Worm (Caenorhabditis elegans) whole organism, L1 larva: ENCODE results near the gene fbxa-66.

ENCODE experiments used
- C04F5.9 ChIP-seq: sonication (generic microtip); optimal IDR thresholded peaks from 2 replicates; lab custom pipeline; 2016; ENCODE audit warnings: missing genetic modification characterization, missing compliant biosample characterization
- C16A3.4 ChIP-seq: fragments of 150-350 bp; optimal IDR thresholded peaks from 2 replicates; lab custom pipeline; 2014; ENCODE audit warnings: missing biosample characterization, missing genetic modification characterization
- F16B12.6 ChIP-seq: fragments of 150-350 bp; optimal IDR thresholded peaks from 2 replicates; lab custom pipeline; 2014; ENCODE audit warnings: missing biosample characterization, missing genetic modification characterization
- aly-2 ChIP-seq: fragments of 150-350 bp; optimal IDR thresholded peaks from 2 replicates; lab custom pipeline; 2014; ENCODE audit warnings: missing biosample characterization, missing genetic modification characterization
- blmp-1 ChIP-seq: fragments of 150-350 bp; optimal IDR thresholded peaks from 2 replicates; lab custom pipeline; 2014; ENCODE audit warnings: missing biosample characterization, missing genetic modification characterization
- ceh-63 ChIP-seq: fragments of 200-800 bp; sonication (Bioruptor generic); optimal IDR thresholded peaks from 2 replicates; lab custom pipeline; 2018; ENCODE audit warnings: mild to moderate bottlenecking, missing genetic modification characterization, missing compliant biosample characterization
- ceh-82 ChIP-seq, 3 experiments: fragments of 150-350 bp in 1 of 3; sonication (generic microtip) in 2 of 3; optimal IDR thresholded peaks; 2 replicates each; lab custom pipeline; 2014 to 2017; ENCODE audit warnings: missing biosample characterization in 3 of 3, missing genetic modification characterization in 3 of 3
- ceh-88 ChIP-seq: fragments of 200-800 bp; sonication (Bioruptor generic); IDR thresholded peaks from 2 replicates; pipeline ENCODE4 v1.3.6; 2022; ENCODE audit warnings: missing genetic modification characterization, missing compliant biosample characterization
- dpl-1 ChIP-seq, 3 experiments: fragments of 150-350 bp in 2 of 3; sonication (generic microtip) in 1 of 3; optimal IDR thresholded peaks; 2 replicates each; lab custom pipeline; 2014 to 2017; ENCODE audit warnings: missing biosample characterization in 3 of 3, missing genetic modification characterization in 3 of 3, missing genetic modification reagents in 3 of 3
- efl-1 ChIP-seq, 4 experiments: fragments of 150-350 bp; optimal IDR thresholded peaks in 3 of 4; peaks in 1 of 4; 1 replicate in 1 of 4; 2 replicates in 3 of 4; lab custom pipeline; 2014; ENCODE audit warnings: missing biosample characterization in 2 of 4, missing genetic modification characterization in 2 of 4, missing genetic modification reagents in 2 of 4
- egl-13 ChIP-seq: sonication (generic microtip); optimal IDR thresholded peaks from 2 replicates; lab custom pipeline; 2016; ENCODE audit warnings: missing genotype, missing genetic modification reagents, missing genetic modification characterization, missing compliant biosample characterization
- egl-27 ChIP-seq, 2 experiments: fragments of 150-350 bp in 1 of 2; sonication (generic microtip); optimal IDR thresholded peaks; 3 replicates each; lab custom pipeline; 2017 to 2018; ENCODE audit warnings: missing biosample characterization in 2 of 2, missing genetic modification characterization in 2 of 2, missing genetic modification reagents in 2 of 2
- ets-5 ChIP-seq: fragments of 200-800 bp; sonication (Bioruptor generic); IDR thresholded peaks from 2 replicates; pipeline ENCODE4 v1.3.6; 2022; ENCODE audit warnings: missing genetic modification characterization, missing compliant biosample characterization
- fkh-10 ChIP-seq: sonication (generic microtip); optimal IDR thresholded peaks from 2 replicates; lab custom pipeline; 2017; ENCODE audit warnings: missing biosample characterization, missing genetic modification reagents, missing genetic modification characterization
- hlh-17 ChIP-seq: fragments of 200-800 bp; sonication (Bioruptor generic); optimal IDR thresholded peaks from 2 replicates; lab custom pipeline; 2018; ENCODE audit warnings: missing genetic modification characterization, mild to moderate bottlenecking, missing compliant biosample characterization, moderate library complexity, borderline replicate concordance
- hlh-4 ChIP-seq: sonication (generic microtip); optimal IDR thresholded peaks from 2 replicates; lab custom pipeline; 2016; ENCODE audit warnings: mild to moderate bottlenecking, missing genetic modification characterization, missing compliant biosample characterization
- hpl-2 ChIP-seq: fragments of 150-350 bp; optimal IDR thresholded peaks from 2 replicates; lab custom pipeline; 2014; ENCODE audit warnings: missing biosample characterization, missing genetic modification reagents, missing genetic modification characterization
- irx-1 ChIP-seq: sonication (generic microtip); optimal IDR thresholded peaks from 2 replicates; lab custom pipeline; 2016; ENCODE audit warnings: missing genetic modification characterization, missing compliant biosample characterization
- isw-1 ChIP-seq: fragments of 200-800 bp; sonication (Bioruptor generic); IDR thresholded peaks from 2 replicates; pipeline ENCODE4 v1.3.6; 2022; ENCODE audit warnings: missing genetic modification characterization, missing compliant biosample characterization
- jun-1 ChIP-seq: fragments of 150-350 bp; optimal IDR thresholded peaks from 2 replicates; lab custom pipeline; 2014; ENCODE audit warnings: missing biosample characterization, missing genetic modification reagents, missing genetic modification characterization
- lin-14 ChIP-seq: fragments of 200-800 bp; sonication (Bioruptor generic); optimal IDR thresholded peaks from 2 replicates; lab custom pipeline; 2018; ENCODE audit warnings: mild to moderate bottlenecking, missing genetic modification characterization, moderate library complexity, missing compliant biosample characterization
- lir-3 ChIP-seq: sonication (generic microtip); optimal IDR thresholded peaks from 2 replicates; lab custom pipeline; 2016; ENCODE audit warnings: mild to moderate bottlenecking, missing genetic modification characterization, moderate library complexity, missing compliant biosample characterization; ENCODE audit not compliant: poor library complexity
- lsy-2 ChIP-seq, 2 experiments: fragments of 150-350 bp; optimal IDR thresholded peaks; 2 replicates each; lab custom pipeline; 2014; ENCODE audit warnings: missing biosample characterization in 2 of 2, missing genetic modification characterization in 2 of 2
- mep-1 ChIP-seq: fragments of 150-350 bp; optimal IDR thresholded peaks from 2 replicates; lab custom pipeline; 2014; ENCODE audit warnings: missing biosample characterization, missing genetic modification characterization
- nhr-19 ChIP-seq: fragments of 200-800 bp; sonication (Bioruptor generic); conservative IDR thresholded peaks from 2 replicates; pipeline ENCODE4 v1.3.6; 2022; ENCODE audit warnings: missing genetic modification characterization, missing compliant biosample characterization
- nhr-28 ChIP-seq: fragments of 150-350 bp; optimal IDR thresholded peaks from 2 replicates; lab custom pipeline; 2014; ENCODE audit warnings: missing biosample characterization, missing genetic modification characterization
- nhr-71 ChIP-seq: sonication (generic microtip); optimal IDR thresholded peaks from 2 replicates; lab custom pipeline; 2016; ENCODE audit warnings: mild to moderate bottlenecking, missing genetic modification characterization, moderate library complexity, missing compliant biosample characterization
- nhr-76 ChIP-seq: sonication (generic microtip); optimal IDR thresholded peaks from 2 replicates; lab custom pipeline; 2017; ENCODE audit warnings: missing biosample characterization, missing genetic modification characterization
- nhr-77 ChIP-seq: fragments of 150-350 bp; optimal IDR thresholded peaks from 2 replicates; lab custom pipeline; 2014; ENCODE audit warnings: missing biosample characterization, missing genetic modification characterization
- pag-3 ChIP-seq: sonication (generic microtip); optimal IDR thresholded peaks from 2 replicates; lab custom pipeline; 2017; ENCODE audit warnings: missing genetic modification characterization, mild to moderate bottlenecking, missing compliant biosample characterization, antibody characterized with exemption, borderline replicate concordance; ENCODE audit not compliant: insufficient read depth
- sox-4 ChIP-seq: sonication (generic microtip); optimal IDR thresholded peaks from 2 replicates; lab custom pipeline; 2016; ENCODE audit warnings: missing genetic modification characterization, missing compliant biosample characterization
- sptf-1 ChIP-seq: fragments of 150-350 bp; optimal IDR thresholded peaks from 2 replicates; lab custom pipeline; 2014; ENCODE audit warnings: missing biosample characterization, missing genetic modification characterization
- sup-37 ChIP-seq: fragments of 200-800 bp; sonication (Bioruptor generic); optimal IDR thresholded peaks from 2 replicates; lab custom pipeline; 2018; ENCODE audit warnings: mild to moderate bottlenecking, missing genetic modification characterization, missing compliant biosample characterization
- swsn-7 ChIP-seq: sonication (generic microtip); optimal IDR thresholded peaks from 2 replicates; lab custom pipeline; 2016; ENCODE audit warnings: missing genetic modification characterization, missing compliant biosample characterization
- unc-130 ChIP-seq: fragments of 150-350 bp; optimal IDR thresholded peaks from 2 replicates; lab custom pipeline; 2017; ENCODE audit warnings: missing biosample characterization, missing genetic modification characterization, inconsistent platforms
- unc-30 ChIP-seq: sonication (generic microtip); optimal IDR thresholded peaks from 2 replicates; lab custom pipeline; 2017; ENCODE audit warnings: missing biosample characterization, missing genetic modification characterization
- xbp-1 ChIP-seq: sonication (generic microtip); optimal IDR thresholded peaks from 2 replicates; lab custom pipeline; 2016; ENCODE audit warnings: missing genetic modification characterization, missing compliant biosample characterization
- zip-4 ChIP-seq: fragments of 200-800 bp; sonication (Bioruptor generic); optimal IDR thresholded peaks from 2 replicates; lab custom pipeline; 2018; ENCODE audit warnings: mild to moderate bottlenecking, missing genetic modification characterization, moderate library complexity, missing compliant biosample characterization

The fbxa-66 gene

ce11 chrIII:2331033-2331625 is 17.3 kb upstream of the fbxa-66 start, which contains the start of the genes Y54F10BM.13 and ppm-1.D (continued):
- no peak for TF ChIP-seq jun-1 (tag; lab: Kevin White, UChicago)
- TF ChIP-seq F16B12.6 (tag; lab: Kevin White, UChicago), result peak; percentile 52

- no peak for TF ChIP-seq nhr-19 (GFP tag; lab: Robert Waterston, UW)
- no peak for TF ChIP-seq nhr-28 (tag; lab: Kevin White, UChicago)
- no peak for TF ChIP-seq ceh-88 (GFP tag; lab: Robert Waterston, UW)
- no peak for TF ChIP-seq sox-4 (tag; lab: Kevin White, UChicago)
- no peak for TF ChIP-seq lir-3 (tag; lab: Kevin White, UChicago)
- no peak for TF ChIP-seq hlh-17 (GFP tag; lab: Kevin White, UChicago)
- TF ChIP-seq efl-1 (optimal IDR thresholded peaks at IDR 0.05; lab: Kevin White, UChicago), result no peak
- TF ChIP-seq efl-1 (GFP tag; optimal IDR thresholded peaks at IDR 0.05 in 1 of 2; lab: Kevin White, UChicago), result peak in 1 of 2 experiments; percentile 72
- TF ChIP-seq sptf-1, result no peak
- TF ChIP-seq, all 84 proteins: peak for 1
These were observed 16.6 kb upstream of the fbxa-66 start for ce11 chrIII:2330389-2330788.

DNA sequence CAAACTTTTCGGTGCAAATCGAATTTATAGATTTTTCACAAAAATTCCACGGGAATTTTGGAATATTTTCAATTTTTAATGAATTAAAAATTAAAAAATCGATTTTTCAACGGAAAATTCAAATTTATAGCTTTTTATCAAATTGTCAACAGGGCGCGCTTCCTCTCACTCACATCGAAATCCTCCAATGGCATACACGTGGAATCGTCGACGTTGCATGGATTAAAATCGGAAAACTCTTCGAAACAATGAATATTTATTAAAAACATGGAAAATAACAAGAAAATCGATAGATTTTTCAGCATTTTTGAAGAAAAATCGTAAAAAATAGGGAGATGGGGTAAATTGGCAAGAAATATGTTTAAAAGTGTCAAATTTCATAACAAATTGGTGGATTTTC is 15.5 kb upstream of the fbxa-66 start, which contains the start of gene Y54F10BM.12:
Gene Y54F10BM.12, minus strand, starts transcription at position 344 of the 400 bp plus-strand sequence.
- no peak for TF ChIP-seq dpl-1 (GFP tag; optimal IDR thresholded peaks at IDR 0.05; lab: Kevin White, UChicago)
- TF ChIP-seq hlh-4 (tag; lab: Kevin White, UChicago), result no peak
- TF ChIP-seq nhr-71 (tag; lab: Kevin White, UChicago), result no peak
- TF ChIP-seq fkh-10 (GFP tag; lab: Kevin White, UChicago), result no peak
- no peak for TF ChIP-seq xbp-1 (tag; lab: Kevin White, UChicago)
- no peak for TF ChIP-seq isw-1 (GFP tag; lab: Robert Waterston, UW)
- TF ChIP-seq hpl-2, result no peak
- no peak for TF ChIP-seq lin-14
- TF ChIP-seq egl-13, result no peak
- TF ChIP-seq sox-4 (tag; lab: Kevin White, UChicago), result no peak
- TF ChIP-seq swsn-7 (tag; lab: Kevin White, UChicago), result no peak

DNA sequence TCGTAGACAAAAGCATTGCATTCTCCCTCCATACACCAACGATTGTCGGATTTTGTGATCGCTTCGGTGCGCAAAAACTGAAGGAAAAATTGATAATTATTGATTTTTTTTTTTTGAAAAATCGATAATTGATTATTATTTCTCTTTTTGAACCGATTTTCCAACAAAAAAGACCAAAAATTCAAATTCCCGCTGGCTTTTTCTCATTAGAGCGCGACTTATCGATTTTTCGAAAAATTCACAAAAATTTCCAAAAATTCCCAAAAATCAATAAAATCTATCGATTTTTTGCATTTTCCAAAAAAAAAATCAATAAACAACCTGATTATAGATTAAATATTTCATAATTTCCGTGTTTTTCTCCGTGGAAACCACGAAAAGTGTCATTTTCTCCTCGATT is 14.8 kb upstream of the fbxa-66 start:
- no peak for TF ChIP-seq ets-5
- no peak for TF ChIP-seq irx-1 (tag; lab: Kevin White, UChicago)
- TF ChIP-seq nhr-76 (tag; lab: Kevin White, UChicago), result no peak
- no peak for TF ChIP-seq unc-130
- TF ChIP-seq swsn-7 (tag; lab: Kevin White, UChicago), result no peak

DNA sequence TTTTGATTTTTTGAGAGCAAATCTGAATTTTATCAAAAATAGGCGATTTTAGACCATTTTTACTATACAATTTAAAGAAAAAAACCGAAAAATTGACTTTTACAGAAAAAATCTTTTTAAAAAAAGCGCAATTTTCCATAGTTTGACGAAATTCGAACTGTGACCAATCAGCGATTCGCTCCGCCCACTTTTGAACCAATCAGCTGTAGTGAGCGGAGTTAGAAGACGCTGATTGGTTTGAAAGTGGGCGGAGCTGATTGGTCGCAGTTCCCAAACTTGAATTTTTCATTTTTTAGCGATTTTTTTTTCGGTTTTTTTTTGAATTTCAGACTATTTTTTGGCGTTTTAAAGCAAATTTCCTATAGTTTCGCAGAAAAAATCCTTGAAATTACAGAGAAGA is 10.9 kb upstream of the fbxa-66 start:
- TF ChIP-seq egl-27 (tag; optimal IDR thresholded peaks at IDR 0.05; lab: Kevin White, UChicago), result no peak
- no peak for TF ChIP-seq unc-30
- no peak for TF ChIP-seq aly-2
- no peak for TF ChIP-seq nhr-77
- no peak for TF ChIP-seq zip-4 (GFP tag; lab: Kevin White, UChicago)
- no peak for TF ChIP-seq lsy-2 (tag; optimal IDR thresholded peaks at IDR 0.05; lab: Kevin White, UChicago)
- TF ChIP-seq jun-1 (tag; lab: Kevin White, UChicago), result no peak
- TF ChIP-seq ceh-82 (tag; optimal IDR thresholded peaks at IDR 0.05; lab: Kevin White, UChicago), result no peak
- TF ChIP-seq xbp-1 (tag; lab: Kevin White, UChicago), result no peak
- TF ChIP-seq ceh-63 (GFP tag; lab: Kevin White, UChicago), result no peak
- TF ChIP-seq lir-3 (tag; lab: Kevin White, UChicago), result no peak
- no peak for TF ChIP-seq C16A3.4
- no peak for TF ChIP-seq sup-37
- TF ChIP-seq pag-3 (tag; lab: Kevin White, UChicago), result no peak
- TF ChIP-seq blmp-1, result no peak
- no peak for TF ChIP-seq C04F5.9 (tag; lab: Kevin White, UChicago)
- no peak for TF ChIP-seq unc-130
- no peak for TF ChIP-seq mep-1 (tag; lab: Kevin White, UChicago)
- TF ChIP-seq, all 84 proteins: peak for 0
